Fruit fly (Drosophila melanogaster) S2 (cell line): ENCODE data around the gene CG3604.

Experiments
- CG8478 ChIP-seq: fragments of >200 bp; optimal IDR thresholded peaks from 2 replicates; lab custom pipeline; 2018
- CTCF ChIP-seq, 2 experiments: fragments of >200 bp; optimal IDR thresholded peaks; 2 replicates each; lab custom pipeline; 2018

DNA sequence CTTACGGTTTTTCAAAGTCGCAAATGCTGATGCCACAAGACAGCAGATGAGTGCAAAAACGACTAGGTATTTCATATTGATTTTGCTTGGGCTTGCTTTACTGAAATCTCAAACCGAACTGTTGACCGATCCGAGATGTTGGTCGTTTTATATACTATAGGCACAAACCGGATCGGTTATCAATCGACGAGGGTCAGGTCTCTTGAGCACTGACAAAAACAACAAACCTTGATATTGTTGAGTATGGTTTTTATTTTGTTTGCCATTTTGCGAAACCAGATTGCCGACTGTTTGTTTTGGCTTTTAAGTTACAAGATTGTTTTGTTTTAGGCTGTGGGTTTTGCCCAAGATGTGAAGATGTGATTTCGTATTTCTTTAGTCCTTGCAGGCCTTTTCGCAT lies 5.2 kb downstream of the CG3604 start, which contains the start of gene CG16704:
- TF ChIP-seq CG8478 (lab: Kevin White, UChicago), result no peak
- no peak for TF ChIP-seq CTCF (optimal IDR thresholded peaks at IDR 0.05; lab: Kevin White, UChicago)
